Worm (Caenorhabditis elegans) whole organism, L4 larva: ENCODE data around the gene clec-75.

Experiments
- Y48G9A.11 ChIP-seq: fragments of 200-800 bp; sonication (Bioruptor generic); IDR thresholded peaks from 2 replicates; pipeline ENCODE4 v1.3.6; 2022; ENCODE audit warnings: missing genetic modification reagents, missing genetic modification characterization, missing compliant biosample characterization
- ama-1 ChIP-seq: fragments of 150-350 bp; optimal IDR thresholded peaks from 2 replicates; lab custom pipeline; 2014; ENCODE audit warnings: inconsistent platforms, mixed read lengths
- cey-2 ChIP-seq: sonication (generic microtip); optimal IDR thresholded peaks from 3 replicates; lab custom pipeline; 2017; ENCODE audit warnings: missing genetic modification characterization, mild to moderate bottlenecking, missing compliant biosample characterization, antibody characterized with exemption, borderline replicate concordance; ENCODE audit not compliant: insufficient read depth
- egl-27 ChIP-seq: sonication (generic microtip); optimal IDR thresholded peaks from 3 replicates; lab custom pipeline; 2017; ENCODE audit warnings: missing biosample characterization, missing genetic modification reagents, missing genetic modification characterization
- lir-3 ChIP-seq: sonication (generic microtip); optimal IDR thresholded peaks from 2 replicates; lab custom pipeline; 2016; ENCODE audit warnings: mild to moderate bottlenecking, missing genetic modification characterization, missing compliant biosample characterization
- zfp-3 ChIP-seq: fragments of 200-800 bp; sonication (Bioruptor generic); conservative IDR thresholded peaks from 2 replicates; pipeline ENCODE4 v1.3.6; 2022; ENCODE audit warnings: missing genetic modification reagents, missing genetic modification characterization, missing compliant biosample characterization
- ztf-11 ChIP-seq: fragments of 150-350 bp; optimal IDR thresholded peaks from 2 replicates; lab custom pipeline; 2014; ENCODE audit warnings: missing biosample characterization, missing genetic modification characterization

DNA sequence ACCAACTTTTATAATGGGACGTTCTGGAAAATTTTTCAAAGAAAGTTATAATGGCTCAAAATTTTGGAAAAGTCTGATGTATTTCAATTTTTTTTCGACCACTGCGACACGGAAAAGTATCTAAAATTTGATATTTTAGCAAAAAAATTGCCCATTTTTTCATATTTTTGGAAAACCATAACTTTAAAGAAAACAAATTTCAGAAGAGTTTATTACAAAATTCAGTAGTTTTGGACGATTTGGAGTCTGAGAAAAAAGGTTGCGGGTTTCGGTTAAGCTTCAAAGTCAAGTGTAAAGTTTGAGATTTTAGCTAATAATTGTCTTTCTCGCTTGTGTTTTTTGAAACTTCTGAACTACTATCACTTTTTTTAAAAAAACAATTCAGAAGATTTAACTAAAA lies 27.6 kb downstream of the clec-75 start:
- no peak for TF ChIP-seq egl-27 (tag; lab: Kevin White, UChicago)
- no peak for TF ChIP-seq cey-2 (tag; lab: Kevin White, UChicago)
- no peak for TF ChIP-seq lir-3 (tag; lab: Kevin White, UChicago)
- no peak for TF ChIP-seq ztf-11 (tag; lab: Kevin White, UChicago)
- TF ChIP-seq Y48G9A.11, result no peak
- TF ChIP-seq ama-1 (lab: Kevin White, UChicago), result no peak
- no peak for TF ChIP-seq zfp-3
